Worm (Caenorhabditis elegans) whole organism, young adult: ENCODE results near the gene EEED8.15.

Experiments
- B0336.3 ChIP-seq: fragments of 200-800 bp; sonication (Bioruptor generic); IDR thresholded peaks from 2 replicates; pipeline ENCODE4 v1.3.6; 2022; ENCODE audit warnings: missing genetic modification characterization, missing compliant biosample characterization
- C06A6.2 ChIP-seq: fragments of 200-800 bp; sonication (Bioruptor generic); conservative IDR thresholded peaks from 2 replicates; pipeline ENCODE4 v1.3.6; 2022; ENCODE audit warnings: missing genetic modification characterization, missing compliant biosample characterization
- F33H1.4 ChIP-seq: fragments of 200-800 bp; sonication (Bioruptor generic); IDR thresholded peaks from 2 replicates; pipeline ENCODE4 v1.3.6; 2022; ENCODE audit warnings: missing genetic modification reagents, missing genetic modification characterization, missing compliant biosample characterization
- K12H6.12 ChIP-seq: fragments of 200-800 bp; sonication (Bioruptor generic); optimal IDR thresholded peaks from 2 replicates; lab custom pipeline; 2018; ENCODE audit warnings: mild to moderate bottlenecking, missing genetic modification characterization, missing compliant biosample characterization
- aptf-2 ChIP-seq: fragments of 200-800 bp; sonication (Bioruptor generic); conservative IDR thresholded peaks from 2 replicates; pipeline ENCODE4 v1.3.6; 2022; ENCODE audit warnings: missing genetic modification reagents, missing genetic modification characterization, missing compliant biosample characterization
- atf-7 ChIP-seq: sonication (generic microtip); optimal IDR thresholded peaks from 2 replicates; lab custom pipeline; 2017; ENCODE audit warnings: mild to moderate bottlenecking, missing genetic modification characterization, missing compliant biosample characterization
- attf-5 ChIP-seq: fragments of 200-800 bp; sonication (Bioruptor generic); optimal IDR thresholded peaks from 2 replicates; lab custom pipeline; 2018; ENCODE audit warnings: mild to moderate bottlenecking, missing genetic modification characterization, missing compliant biosample characterization
- cebp-1 ChIP-seq, 2 experiments: fragments of 200-800 bp in 1 of 2; sonication (Bioruptor generic) in 1 of 2; sonication (generic microtip) in 1 of 2; IDR thresholded peaks in 1 of 2; optimal IDR thresholded peaks in 1 of 2; 2 replicates each; pipeline versions ENCODE4 v1.3.6 to Lab custom; 2017 to 2022; ENCODE audit warnings: missing compliant biosample characterization in 2 of 2, missing genetic modification characterization in 2 of 2, mild to moderate bottlenecking in 1 of 2, missing genetic modification reagents in 1 of 2, moderate library complexity in 1 of 2
- ceh-27 ChIP-seq: fragments of 200-800 bp; sonication (Bioruptor generic); optimal IDR thresholded peaks from 2 replicates; lab custom pipeline; 2018; ENCODE audit warnings: mild to moderate bottlenecking, missing genetic modification characterization, moderate library complexity, missing compliant biosample characterization
- ceh-91 ChIP-seq: fragments of 200-800 bp; sonication (Bioruptor generic); IDR thresholded peaks from 2 replicates; pipeline ENCODE4 v1.3.6; 2022; ENCODE audit warnings: missing genetic modification reagents, missing genetic modification characterization, missing compliant biosample characterization
- die-1 ChIP-seq: sonication (generic microtip); optimal IDR thresholded peaks from 2 replicates; lab custom pipeline; 2016; ENCODE audit warnings: missing genotype, mild to moderate bottlenecking, missing genetic modification characterization, missing compliant biosample characterization
- dox-1 ChIP-seq: fragments of 200-800 bp; sonication (Bioruptor generic); IDR thresholded peaks from 2 replicates; pipeline ENCODE4 v1.3.6; 2022; ENCODE audit warnings: missing genetic modification reagents, missing genetic modification characterization, missing compliant biosample characterization
- egl-44 ChIP-seq: fragments of 200-800 bp; sonication (Bioruptor generic); IDR thresholded peaks from 2 replicates; pipeline ENCODE4 v1.3.6; 2022; ENCODE audit warnings: missing genetic modification reagents, missing genetic modification characterization, missing compliant biosample characterization
- egrh-3 ChIP-seq: fragments of 200-800 bp; sonication (Bioruptor generic); IDR thresholded peaks from 2 replicates; pipeline ENCODE4 v1.3.6; 2022; ENCODE audit warnings: missing genetic modification reagents, missing genetic modification characterization, missing compliant biosample characterization
- ets-4 ChIP-seq: fragments of 200-800 bp; sonication (Bioruptor generic); optimal IDR thresholded peaks from 2 replicates; lab custom pipeline; 2018; ENCODE audit warnings: mild to moderate bottlenecking, missing genetic modification characterization, missing compliant biosample characterization
- fkh-3 ChIP-seq: sonication (generic microtip); optimal IDR thresholded peaks from 2 replicates; lab custom pipeline; 2016; ENCODE audit warnings: mild to moderate bottlenecking, missing genetic modification characterization, missing compliant biosample characterization
- him-1 ChIP-seq: sonication (generic microtip); optimal IDR thresholded peaks from 2 replicates; lab custom pipeline; 2016; ENCODE audit warnings: missing genotype, missing genetic modification reagents, missing genetic modification characterization, missing compliant biosample characterization
- hmg-20 ChIP-seq: fragments of 200-800 bp; sonication (Bioruptor generic); IDR thresholded peaks from 2 replicates; pipeline ENCODE4 v1.3.6; 2022; ENCODE audit warnings: missing genetic modification reagents, missing genetic modification characterization, missing compliant biosample characterization
- let-607 ChIP-seq, 2 experiments: fragments of 200-800 bp in 1 of 2; sonication (Bioruptor generic) in 1 of 2; sonication (generic microtip) in 1 of 2; optimal IDR thresholded peaks; 2 replicates each; lab custom pipeline; 2016 to 2018; ENCODE audit warnings: mild to moderate bottlenecking in 2 of 2, missing compliant biosample characterization in 2 of 2, missing genetic modification characterization in 2 of 2, moderate library complexity in 2 of 2, missing genotype in 1 of 2
- lin-26 ChIP-seq: fragments of 200-800 bp; sonication (Bioruptor generic); IDR thresholded peaks from 2 replicates; pipeline ENCODE4 v1.3.6; 2022; ENCODE audit warnings: missing genetic modification reagents, missing genetic modification characterization, missing compliant biosample characterization
- lin-40 ChIP-seq: sonication (generic microtip); optimal IDR thresholded peaks from 2 replicates; lab custom pipeline; 2016; ENCODE audit warnings: missing genetic modification characterization, mild to moderate bottlenecking, missing compliant biosample characterization, missing genotype, missing genetic modification reagents
- lin-54 ChIP-seq: fragments of 200-800 bp; sonication (Bioruptor generic); optimal IDR thresholded peaks from 2 replicates; lab custom pipeline; 2018; ENCODE audit warnings: mild to moderate bottlenecking, missing genetic modification characterization, missing compliant biosample characterization
- lsl-1 ChIP-seq: fragments of 200-800 bp; sonication (Bioruptor generic); optimal IDR thresholded peaks from 2 replicates; lab custom pipeline; 2018; ENCODE audit warnings: mild to moderate bottlenecking, missing genetic modification characterization, moderate library complexity, missing compliant biosample characterization
- madf-10 ChIP-seq: sonication (generic microtip); optimal IDR thresholded peaks from 2 replicates; lab custom pipeline; 2016; ENCODE audit warnings: mild to moderate bottlenecking, missing genetic modification characterization, missing compliant biosample characterization
- madf-6 ChIP-seq: fragments of 200-800 bp; sonication (Bioruptor generic); IDR thresholded peaks from 2 replicates; pipeline ENCODE4 v1.3.6; 2022; ENCODE audit warnings: missing genetic modification reagents, missing genetic modification characterization, missing compliant biosample characterization
- madf-8 ChIP-seq: fragments of 200-800 bp; sonication (Bioruptor generic); conservative IDR thresholded peaks from 2 replicates; pipeline ENCODE4 v1.3.6; 2022; ENCODE audit warnings: missing genetic modification reagents, missing genetic modification characterization, missing compliant biosample characterization
- mcd-1 ChIP-seq: fragments of 200-800 bp; sonication (Bioruptor generic); IDR thresholded peaks from 2 replicates; pipeline ENCODE4 v1.3.6; 2022; ENCODE audit warnings: missing genetic modification reagents, missing genetic modification characterization, missing compliant biosample characterization
- mxl-1 ChIP-seq: sonication (generic microtip); optimal IDR thresholded peaks from 2 replicates; lab custom pipeline; 2016; ENCODE audit warnings: missing genetic modification characterization, missing compliant biosample characterization
- nfyb-1 ChIP-seq: fragments of 200-800 bp; sonication (Bioruptor generic); IDR thresholded peaks from 2 replicates; pipeline ENCODE4 v1.3.6; 2022; ENCODE audit warnings: missing genetic modification reagents, missing genetic modification characterization, missing compliant biosample characterization
- nhr-120 ChIP-seq: fragments of 200-800 bp; sonication (Bioruptor generic); IDR thresholded peaks from 2 replicates; pipeline ENCODE4 v1.3.6; 2022; ENCODE audit warnings: missing genetic modification characterization, missing compliant biosample characterization
- nhr-80 ChIP-seq: sonication (generic microtip); optimal IDR thresholded peaks from 2 replicates; lab custom pipeline; 2016; ENCODE audit warnings: missing genetic modification characterization, missing compliant biosample characterization
- pha-4 ChIP-seq: fragments of 150-350 bp; sonication (generic microtip); optimal IDR thresholded peaks from 2 replicates; lab custom pipeline; 2014; ENCODE audit warnings: missing biosample characterization, missing genetic modification reagents, missing genetic modification characterization
- rcor-1 ChIP-seq: fragments of 200-800 bp; sonication (Bioruptor generic); IDR thresholded peaks from 2 replicates; pipeline ENCODE4 v1.3.6; 2022; ENCODE audit warnings: missing genetic modification reagents, missing genetic modification characterization, missing compliant biosample characterization
- repo-1 ChIP-seq: sonication (generic microtip); optimal IDR thresholded peaks from 2 replicates; lab custom pipeline; 2017; ENCODE audit warnings: mild to moderate bottlenecking, missing genetic modification characterization, missing compliant biosample characterization
- sdz-38 ChIP-seq: sonication (generic microtip); optimal IDR thresholded peaks from 2 replicates; lab custom pipeline; 2016; ENCODE audit warnings: missing genotype, missing genetic modification characterization, missing compliant biosample characterization
- snpc-4 ChIP-seq, 5 experiments: fragments of 150-350 bp in 1 of 5; sonication (generic microtip) in 4 of 5; optimal IDR thresholded peaks; 2 replicates each; lab custom pipeline; 2014 to 2018; ENCODE audit warnings: missing genetic modification characterization in 5 of 5, missing biosample characterization in 3 of 5, antibody characterized with exemption in 2 of 5, mild to moderate bottlenecking in 2 of 5, missing compliant biosample characterization in 2 of 5, missing genotype in 2 of 5, moderate library complexity in 2 of 5, missing genetic modification reagents in 1 of 5
- somi-1 ChIP-seq: fragments of 200-800 bp; sonication (Bioruptor generic); optimal IDR thresholded peaks from 2 replicates; lab custom pipeline; 2018; ENCODE audit warnings: mild to moderate bottlenecking, missing genetic modification characterization, missing compliant biosample characterization
- tbp1 ChIP-seq: fragments of 200-800 bp; sonication (Bioruptor generic); optimal IDR thresholded peaks from 2 replicates; lab custom pipeline; 2018; ENCODE audit warnings: mild to moderate bottlenecking, missing genetic modification characterization, missing compliant biosample characterization
- unc-62 ChIP-seq: fragments of 150-350 bp; optimal IDR thresholded peaks from 2 replicates; lab custom pipeline; 2014; ENCODE audit warnings: missing biosample characterization, missing genetic modification reagents, missing genetic modification characterization
- xnd-1 ChIP-seq: sonication (generic microtip); optimal IDR thresholded peaks from 2 replicates; lab custom pipeline; 2016; ENCODE audit warnings: missing genotype, missing genetic modification reagents, missing genetic modification characterization, missing compliant biosample characterization
- zfh-2 ChIP-seq: fragments of 200-800 bp; sonication (Bioruptor generic); conservative IDR thresholded peaks from 2 replicates; pipeline ENCODE4 v1.3.6; 2022; ENCODE audit warnings: missing genetic modification reagents, missing genetic modification characterization, missing compliant biosample characterization
- ztf-6 ChIP-seq: fragments of 200-800 bp; sonication (Bioruptor generic); IDR thresholded peaks from 2 replicates; pipeline ENCODE4 v1.3.6; 2022; ENCODE audit warnings: missing genetic modification reagents, missing genetic modification characterization, missing compliant biosample characterization

Gene EEED8.15

DNA sequence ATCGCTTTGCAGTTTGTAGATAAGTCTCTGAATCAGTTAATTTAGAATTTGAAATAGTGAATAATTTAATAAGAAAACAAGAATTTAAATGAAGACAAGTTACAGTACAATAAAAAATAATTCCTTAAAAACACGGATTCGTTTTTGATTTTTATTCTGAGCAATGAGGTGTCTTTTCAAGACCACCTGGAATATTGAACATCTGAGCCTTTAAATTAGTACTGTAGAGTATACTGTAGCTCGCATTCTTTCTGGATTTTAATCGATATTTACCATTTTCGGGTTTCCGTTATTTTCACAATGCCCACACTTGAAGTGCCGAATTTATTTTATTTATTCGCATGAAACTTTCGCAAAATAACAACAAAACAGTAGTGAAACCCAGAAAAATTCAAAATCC is 4.8 kb downstream of the EEED8.15 start, which contains the start of gene F07F6.7:
Gene F07F6.7 (minus strand): TSS at position 27 of the 400 bp plus-strand sequence.
- TF ChIP-seq xnd-1 (tag; lab: Kevin White, UChicago) (peak; percentile 67), F33H1.4 (GFP tag; lab: Robert Waterston, UW) (peak; percentile 76), madf-6 (peak; percentile 85), lsl-1 (peak; percentile 93), fkh-3 (tag; lab: Kevin White, UChicago) (no peak), snpc-4 (GFP tag; optimal IDR thresholded peaks at IDR 0.05; lab: Kevin White, UChicago) (no peak), snpc-4 (tag; optimal IDR thresholded peaks at IDR 0.05; lab: Kevin White, UChicago) (peak in 1 of 4 experiments; percentile 14), mcd-1 (peak; percentile 20; the same call in 1 of the 2 replicates), him-1 (tag; lab: Kevin White, UChicago) (peak; percentile 15), madf-8 (GFP tag; lab: Robert Waterston, UW) (peak; percentile 49), aptf-2 (GFP tag; lab: Robert Waterston, UW) (no peak), lin-54 (GFP tag; lab: Kevin White, UChicago) (peak; percentile 24)
- TF ChIP-seq, all 124 proteins: peak for 9

DNA sequence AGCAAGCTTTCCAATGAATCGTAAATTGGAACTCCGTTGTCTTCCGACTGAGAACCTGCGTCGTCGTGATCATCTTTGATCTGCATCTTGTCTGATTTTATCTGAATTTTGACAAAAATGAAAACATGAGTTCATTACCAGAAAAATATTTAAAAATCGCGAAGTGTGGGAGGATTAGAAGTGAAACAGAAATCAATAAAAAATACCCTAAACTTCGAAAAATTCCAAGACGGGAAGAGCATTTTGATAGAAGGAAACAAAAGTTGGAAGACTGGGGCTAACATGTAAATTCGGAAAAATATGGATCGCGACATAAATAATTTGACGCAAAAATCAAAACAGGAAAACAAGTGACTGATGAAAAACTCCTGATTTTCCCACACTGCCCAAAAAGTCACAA is 6.6 kb downstream of the EEED8.15 start, which contains the start of gene F07F6.8:
Gene F07F6.8 (minus strand): TSS at position 101 of the 400 bp plus-strand sequence.
- TF ChIP-seq repo-1 (tag; lab: Kevin White, UChicago) (peak; percentile 16), ceh-91 (no peak), madf-6 (0 out of 2 replicates have a peak, but pooled peaks have one; percentile 14), mxl-1 (tag; lab: Kevin White, UChicago) (peak; percentile 6)

DNA sequence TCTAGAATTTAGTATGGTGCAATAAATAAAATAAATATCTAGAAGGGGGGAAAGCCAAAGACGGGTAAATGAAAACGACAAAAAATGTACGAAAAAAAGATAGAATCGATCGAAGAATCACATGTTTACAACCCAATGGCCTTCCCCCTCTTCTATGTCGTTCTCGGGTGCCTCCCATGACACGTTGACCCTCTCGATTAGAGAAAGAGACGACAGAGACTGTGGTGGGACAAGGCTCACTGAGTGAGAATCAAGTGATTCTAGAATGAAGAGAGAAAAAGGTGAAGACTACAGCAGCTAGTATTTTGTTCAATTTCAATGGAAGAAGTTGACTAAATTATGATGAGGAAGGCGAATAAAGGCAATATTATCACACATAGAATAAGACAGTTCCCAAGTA is 7.0 kb downstream of the EEED8.15 start:
- 0 out of 2 replicates have a peak, but pooled peaks have one; percentile 59 for TF ChIP-seq nfyb-1 (GFP tag; lab: Robert Waterston, UW)
- TF ChIP-seq rcor-1 (GFP tag; lab: Robert Waterston, UW): 0 out of 2 replicates have a peak, but pooled peaks have one; percentile 47
- TF ChIP-seq pha-4 (tag; lab: Kevin White, UChicago): peak; percentile 45
- peak; percentile 57 for TF ChIP-seq nhr-80 (tag; lab: Kevin White, UChicago)
- TF ChIP-seq nhr-120: no peak
- no peak; the same call in 1 of the 2 replicates for TF ChIP-seq cebp-1 (GFP tag; IDR thresholded peaks at IDR 0.05; lab: Robert Waterston, UW)
- TF ChIP-seq cebp-1 (tag; optimal IDR thresholded peaks at IDR 0.05; lab: Kevin White, UChicago): peak; percentile 65
- TF ChIP-seq attf-5 (GFP tag; lab: Kevin White, UChicago): peak; percentile 74
- TF ChIP-seq fkh-3 (tag; lab: Kevin White, UChicago): no peak
- TF ChIP-seq sdz-38 (tag; lab: Kevin White, UChicago): no peak
- peak; percentile 38 for TF ChIP-seq K12H6.12 (tag; lab: Kevin White, UChicago)
- no peak for TF ChIP-seq ztf-6 (GFP tag; lab: Robert Waterston, UW)
- peak; percentile 65 for TF ChIP-seq dox-1
- TF ChIP-seq madf-10 (tag; lab: Kevin White, UChicago): peak; percentile 32
- TF ChIP-seq B0336.3 (GFP tag; lab: Robert Waterston, UW): peak; percentile 65; the same call in 1 of the 2 replicates
- TF ChIP-seq C06A6.2 (GFP tag; lab: Robert Waterston, UW): peak; percentile 26; the same call in 1 of the 2 replicates
- no peak for TF ChIP-seq hmg-20 (GFP tag; lab: Robert Waterston, UW)
- peak; percentile 47 for TF ChIP-seq atf-7 (tag; lab: Kevin White, UChicago)
- TF ChIP-seq zfh-2: no peak
- no peak for TF ChIP-seq egl-44 (GFP tag; lab: Robert Waterston, UW)
- TF ChIP-seq let-607 (tag; optimal IDR thresholded peaks at IDR 0.05; lab: Kevin White, UChicago): peak in 1 of 2 experiments; percentile 32
- peak; percentile 57 for TF ChIP-seq ceh-27
- peak; percentile 43 for TF ChIP-seq unc-62 (GFP tag; lab: Kevin White, UChicago)
- TF ChIP-seq snpc-4 (GFP tag; optimal IDR thresholded peaks at IDR 0.05; lab: Kevin White, UChicago): no peak
- TF ChIP-seq snpc-4 (tag; optimal IDR thresholded peaks at IDR 0.05; lab: Kevin White, UChicago): peak in 3 of 4 experiments; percentile 8 to 18 (median 9)
- peak; percentile 23 for TF ChIP-seq die-1 (tag; lab: Kevin White, UChicago)
- TF ChIP-seq tbp1 (GFP tag; lab: Kevin White, UChicago): peak; percentile 29
- no peak for TF ChIP-seq ceh-91
- TF ChIP-seq mcd-1: peak; percentile 51
- TF ChIP-seq ets-4 (GFP tag; lab: Kevin White, UChicago): peak; percentile 13
- peak; percentile 15 for TF ChIP-seq lin-40 (tag; lab: Kevin White, UChicago)
- peak; percentile 18 for TF ChIP-seq lin-54 (GFP tag; lab: Kevin White, UChicago)
- peak; percentile 6 for TF ChIP-seq somi-1 (GFP tag; lab: Kevin White, UChicago)
- TF ChIP-seq lin-26 (GFP tag; lab: Robert Waterston, UW): peak; percentile 62; the same call in 1 of the 2 replicates
- 0 out of 2 replicates have a peak, but pooled peaks have one; percentile 16 for TF ChIP-seq egrh-3 (GFP tag; lab: Robert Waterston, UW)
